Fruit fly (Drosophila melanogaster) whole organism, embryonic: ENCODE results near the gene DopEcR.

Experiments used
- Antp ChIP-seq: fragments of 200-800 bp; sonication (Bioruptor generic); optimal IDR thresholded peaks from 3 replicates; lab custom pipeline; 2016; ENCODE audit warnings: missing biosample characterization, missing genetic modification characterization
- Asciz ChIP-seq: fragments of 200-800 bp; sonication (Bioruptor generic); optimal IDR thresholded peaks from 2 replicates; lab custom pipeline; 2017; ENCODE audit warnings: missing biosample characterization, mild to moderate bottlenecking, missing genetic modification characterization, missing genetic modification reagents
- CG10209 ChIP-seq: fragments of 200-800 bp; sonication (Bioruptor generic); optimal IDR thresholded peaks from 3 replicates; lab custom pipeline; 2017; ENCODE audit warnings: missing biosample characterization, mild to moderate bottlenecking, missing genetic modification characterization, missing genetic modification reagents
- CG1024 ChIP-seq: fragments of 200-800 bp; sonication (Bioruptor generic); IDR thresholded peaks from 2 replicates; pipeline ENCODE4 v1.3.6; 2022; ENCODE audit warnings: missing biosample characterization, missing genetic modification characterization
- CG10274 ChIP-seq: fragments of 200-800 bp; sonication (Bioruptor generic); optimal IDR thresholded peaks from 3 replicates; lab custom pipeline; 2017; ENCODE audit warnings: missing biosample characterization, mild to moderate bottlenecking, missing genetic modification characterization
- CG12219 ChIP-seq: fragments of 200-800 bp; sonication (Bioruptor generic); optimal IDR thresholded peaks from 3 replicates; lab custom pipeline; 2018; ENCODE audit warnings: missing biosample characterization, mild to moderate bottlenecking, missing genetic modification characterization
- CG13424 ChIP-seq: fragments of 200-800 bp; sonication (Bioruptor generic); optimal IDR thresholded peaks from 2 replicates; lab custom pipeline; 2019; ENCODE audit warnings: missing biosample characterization, mild to moderate bottlenecking, missing genetic modification characterization, moderate library complexity
- CG14441 ChIP-seq: fragments of 200-800 bp; sonication (Bioruptor generic); IDR thresholded peaks from 2 replicates; pipeline ENCODE4 v1.3.6; 2022; ENCODE audit warnings: missing biosample characterization, missing genetic modification characterization
- CG1529 ChIP-seq: fragments of 200-800 bp; sonication (Bioruptor generic); optimal IDR thresholded peaks from 3 replicates; lab custom pipeline; 2018; ENCODE audit warnings: missing biosample characterization, missing genetic modification characterization
- CG15479 ChIP-seq: fragments of 200-800 bp; sonication (Bioruptor generic); optimal IDR thresholded peaks from 3 replicates; lab custom pipeline; 2019; ENCODE audit warnings: missing biosample characterization, mild to moderate bottlenecking, missing genetic modification characterization, moderate library complexity
- CG17359 ChIP-seq: fragments of 200-800 bp; sonication (Bioruptor generic); optimal IDR thresholded peaks from 3 replicates; lab custom pipeline; 2018; ENCODE audit warnings: missing biosample characterization, mild to moderate bottlenecking, missing genetic modification characterization, moderate library complexity
- CG2199 ChIP-seq: fragments of 200-800 bp; sonication (Bioruptor generic); IDR thresholded peaks from 3 replicates; pipeline ENCODE4 v1.3.6; 2022; ENCODE audit warnings: missing biosample characterization, missing genetic modification characterization
- CG30020 ChIP-seq: fragments of 200-800 bp; optimal IDR thresholded peaks from 2 replicates; lab custom pipeline; 2019; ENCODE audit warnings: missing biosample characterization, mild to moderate bottlenecking, missing genetic modification characterization, moderate library complexity
- CG30403 ChIP-seq: fragments of 200-800 bp; sonication (Bioruptor generic); optimal IDR thresholded peaks from 3 replicates; lab custom pipeline; 2016; ENCODE audit warnings: missing biosample characterization, missing genetic modification characterization
- CG3163 ChIP-seq: fragments of 200-800 bp; sonication (Bioruptor generic); optimal IDR thresholded peaks from 3 replicates; lab custom pipeline; 2016; ENCODE audit warnings: missing biosample characterization, missing genetic modification characterization
- CG32532 ChIP-seq: fragments of 200-800 bp; sonication (Bioruptor generic); IDR thresholded peaks from 2 replicates; pipeline ENCODE4 v1.3.6; 2022; ENCODE audit warnings: missing biosample characterization, missing genetic modification characterization
- CG4328 ChIP-seq: fragments of 200-800 bp; sonication (Bioruptor generic); optimal IDR thresholded peaks from 3 replicates; lab custom pipeline; 2017; ENCODE audit warnings: missing biosample characterization, missing genetic modification reagents, missing genetic modification characterization
- CG4360 ChIP-seq: fragments of 200-800 bp; sonication (Bioruptor generic); IDR thresholded peaks from 2 replicates; pipeline ENCODE4 v1.3.6; 2022; ENCODE audit warnings: missing biosample characterization, missing genetic modification characterization
- CG4617 ChIP-seq: fragments of 200-800 bp; sonication (Bioruptor generic); optimal IDR thresholded peaks from 3 replicates; lab custom pipeline; 2016; ENCODE audit warnings: missing biosample characterization, missing genetic modification characterization, borderline replicate concordance
- CG6689 ChIP-seq: fragments of 200-800 bp; sonication (Bioruptor generic); IDR thresholded peaks from 2 replicates; pipeline ENCODE4 v1.3.6; 2022; ENCODE audit warnings: missing biosample characterization, missing genetic modification characterization
- CHES-1-like ChIP-seq: fragments of 200-800 bp; sonication (Bioruptor generic); optimal IDR thresholded peaks from 2 replicates; lab custom pipeline; 2016; ENCODE audit warnings: missing biosample characterization, missing genetic modification characterization
- Camta ChIP-seq: fragments of 200-800 bp; sonication (Bioruptor generic); optimal IDR thresholded peaks from 2 replicates; lab custom pipeline; 2016; ENCODE audit warnings: missing biosample characterization, missing genetic modification characterization
- CoRest ChIP-seq: fragments of 200-800 bp; sonication (Bioruptor generic); optimal IDR thresholded peaks from 3 replicates; lab custom pipeline; 2018; ENCODE audit warnings: missing biosample characterization, mild to moderate bottlenecking, missing genetic modification characterization, moderate library complexity
- Dref ChIP-seq: fragments of 200-800 bp; sonication (Bioruptor generic); IDR thresholded peaks from 2 replicates; pipeline ENCODE4 v1.3.6; 2022; ENCODE audit warnings: missing biosample characterization, missing genetic modification characterization
- HLH54F ChIP-seq: fragments of 200-800 bp; sonication (Bioruptor generic); optimal IDR thresholded peaks from 3 replicates; lab custom pipeline; 2016; ENCODE audit warnings: missing biosample characterization, missing genetic modification characterization
- Hsf ChIP-seq: fragments of 200-800 bp; sonication (Bioruptor generic); optimal IDR thresholded peaks from 3 replicates; lab custom pipeline; 2016; ENCODE audit warnings: missing biosample characterization, missing genetic modification characterization
- Mad ChIP-seq: fragments of 200-800 bp; sonication (Bioruptor generic); optimal IDR thresholded peaks from 2 replicates; lab custom pipeline; 2016; ENCODE audit warnings: missing biosample characterization, missing genetic modification characterization
- Mrtf ChIP-seq: fragments of 200-800 bp; sonication (Bioruptor generic); IDR thresholded peaks from 3 replicates; pipeline ENCODE4 v1.3.6; 2022; ENCODE audit warnings: missing biosample characterization, missing genetic modification characterization
- NFAT ChIP-seq: fragments of 200-800 bp; sonication (Bioruptor generic); IDR thresholded peaks from 2 replicates; pipeline ENCODE4 v1.3.6; 2022; ENCODE audit warnings: missing biosample characterization, missing genetic modification characterization
- Sry-β ChIP-seq: fragments of 200-800 bp; sonication (Bioruptor generic); optimal IDR thresholded peaks from 2 replicates; lab custom pipeline; 2018; ENCODE audit warnings: missing biosample characterization, mild to moderate bottlenecking, missing genetic modification characterization, moderate library complexity
- bowl ChIP-seq: fragments of 200-800 bp; sonication (Bioruptor generic); IDR thresholded peaks from 2 replicates; pipeline ENCODE4 v1.3.6; 2022; ENCODE audit warnings: missing biosample characterization, missing genetic modification characterization
- chm ChIP-seq: fragments of 200-800 bp; sonication (Bioruptor generic); IDR thresholded peaks from 2 replicates; pipeline ENCODE4 v1.3.6; 2022; ENCODE audit warnings: missing biosample characterization, missing genetic modification characterization
- chn ChIP-seq: fragments of 200-800 bp; sonication (Bioruptor generic); optimal IDR thresholded peaks from 2 replicates; lab custom pipeline; 2016; ENCODE audit warnings: missing biosample characterization, missing genetic modification characterization
- esg ChIP-seq: fragments of 200-800 bp; sonication (Bioruptor generic); conservative IDR thresholded peaks from 2 replicates; pipeline ENCODE4 v1.3.6; 2022; ENCODE audit warnings: missing biosample characterization, missing genetic modification characterization
- fd96Cb ChIP-seq: fragments of 200-800 bp; sonication (Bioruptor generic); optimal IDR thresholded peaks from 2 replicates; lab custom pipeline; 2018; ENCODE audit warnings: missing biosample characterization, mild to moderate bottlenecking, missing genetic modification characterization, moderate library complexity
- grau ChIP-seq: fragments of 200-800 bp; optimal IDR thresholded peaks from 3 replicates; lab custom pipeline; 2019; ENCODE audit warnings: missing biosample characterization, mild to moderate bottlenecking, missing genetic modification characterization, moderate library complexity
- gsb ChIP-seq: fragments of 200-800 bp; sonication (Bioruptor generic); IDR thresholded peaks from 2 replicates; pipeline ENCODE4 v1.3.6; 2022; ENCODE audit warnings: missing biosample characterization, missing genetic modification characterization
- h ChIP-seq: fragments of >200 bp; optimal IDR thresholded peaks from 2 replicates; lab custom pipeline; 2017
- ham ChIP-seq: fragments of 200-800 bp; sonication (Bioruptor generic); IDR thresholded peaks from 2 replicates; pipeline ENCODE4 v1.3.6; 2022; ENCODE audit warnings: missing biosample characterization, missing genetic modification characterization
- ind ChIP-seq: fragments of 200-800 bp; sonication (Bioruptor generic); optimal IDR thresholded peaks from 3 replicates; lab custom pipeline; 2016; ENCODE audit warnings: missing biosample characterization, missing genetic modification characterization
- lab ChIP-seq: fragments of 200-800 bp; sonication (Bioruptor generic); optimal IDR thresholded peaks from 3 replicates; lab custom pipeline; 2017; ENCODE audit warnings: missing biosample characterization, missing genetic modification characterization, mild to moderate bottlenecking, moderate library complexity, missing genetic modification reagents
- nau ChIP-seq: fragments of 200-800 bp; sonication (Bioruptor generic); optimal IDR thresholded peaks from 3 replicates; lab custom pipeline; 2017; ENCODE audit warnings: missing biosample characterization, mild to moderate bottlenecking, missing genetic modification characterization, missing genetic modification reagents
- odd ChIP-seq: fragments of 200-800 bp; sonication (Bioruptor generic); optimal IDR thresholded peaks from 2 replicates; lab custom pipeline; 2017; ENCODE audit warnings: missing biosample characterization, mild to moderate bottlenecking, missing genetic modification characterization
- prd ChIP-seq, 3 experiments: fragments of >200 bp in 2 of 3; fragments of 200-800 bp in 1 of 3; sonication (Bioruptor generic) in 1 of 3; optimal IDR thresholded peaks in 2 of 3; IDR thresholded peaks in 1 of 3; 2 replicates in 2 of 3; 3 replicates in 1 of 3; pipeline versions ENCODE4 v1.3.6 to Lab custom; 2017 to 2022; ENCODE audit warnings: missing biosample characterization in 1 of 3, missing genetic modification characterization in 1 of 3
- schlank ChIP-seq: fragments of 200-800 bp; sonication (Bioruptor generic); optimal IDR thresholded peaks from 2 replicates; lab custom pipeline; 2018; ENCODE audit warnings: missing biosample characterization, mild to moderate bottlenecking, missing genetic modification characterization
- sens-2 ChIP-seq: fragments of 200-800 bp; sonication (Bioruptor generic); IDR thresholded peaks from 2 replicates; pipeline ENCODE4 v1.3.6; 2022; ENCODE audit warnings: missing biosample characterization, missing genetic modification characterization
- tgo ChIP-seq: fragments of 200-800 bp; sonication (Bioruptor generic); IDR thresholded peaks from 3 replicates; pipeline ENCODE4 v1.3.6; 2022; ENCODE audit warnings: missing biosample characterization, missing genetic modification characterization
- twi ChIP-seq: fragments of 200-800 bp; optimal IDR thresholded peaks from 2 replicates; lab custom pipeline; 2019; ENCODE audit warnings: missing biosample characterization, mild to moderate bottlenecking, missing genetic modification characterization, moderate library complexity
- wdn ChIP-seq: fragments of 200-800 bp; sonication (Bioruptor generic); IDR thresholded peaks from 2 replicates; pipeline ENCODE4 v1.3.6; 2022; ENCODE audit warnings: missing biosample characterization, missing genetic modification characterization
- wor ChIP-seq: fragments of 200-800 bp; sonication (Bioruptor generic); IDR thresholded peaks from 2 replicates; pipeline ENCODE4 v1.3.6; 2022; ENCODE audit warnings: missing biosample characterization, missing genetic modification characterization

DopEcR gene

DNA sequence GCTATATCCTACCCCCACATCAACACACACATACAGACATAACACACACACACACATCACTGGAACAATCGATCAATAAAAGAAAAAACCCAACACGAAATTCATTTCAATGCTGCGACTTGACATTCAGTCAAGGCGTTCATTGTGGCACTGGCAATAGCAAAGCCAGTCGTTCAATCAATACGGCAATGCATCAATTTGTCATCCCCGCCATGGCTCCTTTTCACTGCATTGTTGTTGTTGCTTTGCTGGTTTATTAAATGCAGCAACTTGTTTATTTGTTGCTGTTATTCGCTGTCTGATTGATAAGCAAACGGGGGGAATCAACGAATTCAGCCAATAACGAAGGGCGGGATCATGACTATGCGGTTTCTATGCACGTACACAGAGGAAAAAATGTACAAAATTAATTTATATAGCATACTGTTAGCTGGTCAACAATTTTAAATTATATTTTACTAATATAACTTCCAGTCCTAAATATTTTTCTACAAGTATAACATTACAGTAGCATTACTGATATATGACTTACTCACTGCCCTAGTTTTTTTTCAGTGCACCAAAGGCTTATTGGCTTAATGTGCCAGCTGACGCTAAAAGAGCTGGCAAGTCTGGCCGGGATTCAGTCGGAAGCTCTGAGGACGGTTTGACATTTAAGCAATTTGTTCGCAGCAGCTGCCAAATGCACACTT, 4.4 kb downstream of the DopEcR start (continued):
- no peak for TF ChIP-seq nau
- TF ChIP-seq CG12219 (GFP tag; lab: Kevin White, UChicago), result no peak
- peak; percentile 20 for TF ChIP-seq CG30403
- TF ChIP-seq Asciz, result peak; percentile 1
- peak; percentile 37; the same call in 1 of the 2 replicates for TF ChIP-seq esg (GFP tag; lab: Robert Waterston, UW)
- TF ChIP-seq Antp, result no peak
- TF ChIP-seq CG1024, result no peak
- 0 out of 2 replicates have a peak, but pooled peaks have one; percentile 15 for TF ChIP-seq CG6689
- TF ChIP-seq Camta (GFP tag; lab: Kevin White, UChicago), result no peak
- TF ChIP-seq CG10274 (GFP tag; lab: Kevin White, UChicago), result no peak
- TF ChIP-seq gsb (GFP tag; lab: Robert Waterston, UW), result no peak
- TF ChIP-seq CG4360 (GFP tag; lab: Robert Waterston, UW), result no peak
- no peak for TF ChIP-seq h
- TF ChIP-seq chn (GFP tag; lab: Kevin White, UChicago), result no peak
- TF ChIP-seq CG15479 (GFP tag; lab: Kevin White, UChicago), result no peak
- peak; percentile 20 for TF ChIP-seq CoRest (tag; lab: Kevin White, UChicago)
- peak; percentile 28; the same call in 1 of the 3 replicates for TF ChIP-seq tgo (GFP tag; lab: Robert Waterston, UW)
- TF ChIP-seq Mrtf (GFP tag; lab: Robert Waterston, UW), result no peak
- no peak for TF ChIP-seq CG4617 (GFP tag; lab: Kevin White, UChicago)
- peak; percentile 11 for TF ChIP-seq ind (GFP tag; lab: Kevin White, UChicago)
- TF ChIP-seq wor (GFP tag; lab: Robert Waterston, UW), result 0 out of 2 replicates have a peak, but pooled peaks have one; percentile 28
- TF ChIP-seq NFAT (GFP tag; lab: Robert Waterston, UW), result no peak
- TF ChIP-seq fd96Cb (tag; lab: Kevin White, UChicago), result peak; percentile 10
- no peak for TF ChIP-seq schlank (tag; lab: Kevin White, UChicago)
- TF ChIP-seq HLH54F (GFP tag; lab: Kevin White, UChicago), result no peak
- no peak for TF ChIP-seq Mad (GFP tag; lab: Kevin White, UChicago)
- TF ChIP-seq lab (GFP tag; lab: Kevin White, UChicago), result peak; percentile 6
- no peak for TF ChIP-seq odd (GFP tag; lab: Kevin White, UChicago)
- TF ChIP-seq prd (optimal IDR thresholded peaks at IDR 0.05; lab: Kevin White, UChicago), result no peak
- no peak for TF ChIP-seq prd (GFP tag; IDR thresholded peaks at IDR 0.05; lab: Robert Waterston, UW)
- peak; percentile 18 for TF ChIP-seq CG10209 (GFP tag; lab: Kevin White, UChicago)
- TF ChIP-seq twi (tag; lab: Kevin White, UChicago), result no peak
- TF ChIP-seq Hsf, result no peak
- TF ChIP-seq Dref, result no peak
- no peak for TF ChIP-seq CG4328 (GFP tag; lab: Kevin White, UChicago)
- TF ChIP-seq wdn (GFP tag; lab: Robert Waterston, UW), result no peak
- TF ChIP-seq ham (GFP tag; lab: Robert Waterston, UW), result no peak
- TF ChIP-seq Sry-β (GFP tag; lab: Kevin White, UChicago), result no peak
- no peak for TF ChIP-seq CG3163 (GFP tag; lab: Kevin White, UChicago)
- TF ChIP-seq CG13424 (tag; lab: Kevin White, UChicago), result peak; percentile 38
- no peak for TF ChIP-seq CHES-1-like (GFP tag; lab: Kevin White, UChicago)
- TF ChIP-seq CG1529 (GFP tag; lab: Kevin White, UChicago), result no peak
- TF ChIP-seq CG17359 (tag; lab: Kevin White, UChicago), result peak; percentile 32
- peak; percentile 31 for TF ChIP-seq grau (tag; lab: Kevin White, UChicago)
- TF ChIP-seq chm, result no peak
- no peak for TF ChIP-seq sens-2 (GFP tag; lab: Robert Waterston, UW)
- TF ChIP-seq CG30020, result no peak
- TF ChIP-seq CG32532, result peak; percentile 9; the same call in 1 of the 2 replicates
- 0 out of 2 replicates have a peak, but pooled peaks have one; percentile 18 for TF ChIP-seq CG14441 (GFP tag; lab: Robert Waterston, UW)
- no peak for TF ChIP-seq CG2199 (GFP tag; lab: Robert Waterston, UW)
- no peak for TF ChIP-seq bowl (GFP tag; lab: Robert Waterston, UW)
